Fruit fly (Drosophila melanogaster): Measurements from ENCODE around the gene CG2150.
A peak's percentile ranks its signal among the peaks of the same experiment; 100 is the strongest.

The CG2150 gene

DNA sequence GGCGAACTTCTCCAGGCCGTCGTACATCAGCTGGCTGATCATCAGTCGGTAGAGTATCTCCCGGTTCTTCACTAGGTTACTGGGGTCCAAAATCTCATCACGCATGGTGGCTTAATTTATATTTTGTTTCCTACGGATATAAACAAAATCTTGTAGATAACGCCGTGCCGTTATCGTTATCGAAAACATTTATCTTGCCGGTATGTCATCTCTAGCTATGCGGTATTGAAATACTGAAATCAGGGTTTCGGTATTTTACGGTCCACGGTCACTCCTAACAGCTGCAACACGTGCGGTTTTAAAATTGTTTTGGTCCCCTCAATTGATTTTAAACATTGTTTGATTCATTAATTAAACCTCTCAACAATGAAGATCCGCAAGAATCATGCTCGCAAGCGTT, 27.8 kb downstream of the CG2150 start, which contains the start of the genes CstF50 and CG11563:
TSS of gene CstF50 (minus strand) at position 188 of the 400 bp plus-strand sequence.
TSS of gene CG11563 (plus strand) at position 260 of the 400 bp plus-strand sequence.
- no peak for TF ChIP-seq CG34367 (tag; optimal IDR thresholded peaks at IDR 0.05)
- TF ChIP-seq D1 (tag; optimal IDR thresholded peaks at IDR 0.05): no peak
- no peak for TF ChIP-seq CG14655 (GFP tag; optimal IDR thresholded peaks at IDR 0.05)
- TF ChIP-seq Pif1A (GFP tag; optimal IDR thresholded peaks at IDR 0.05): no peak
- TF ChIP-seq CG15710 (tag; optimal IDR thresholded peaks at IDR 0.05): no peak
- TF ChIP-seq EcR (GFP tag; optimal IDR thresholded peaks at IDR 0.05): no peak
- TF ChIP-seq fd96Ca (GFP tag; IDR thresholded peaks at IDR 0.05): no peak
- no peak for TF ChIP-seq CG8159 (tag; optimal IDR thresholded peaks at IDR 0.05)
- no peak for TF ChIP-seq CG10348 (GFP tag; IDR thresholded peaks at IDR 0.05)
- no peak for TF ChIP-seq Ets98B (GFP tag; IDR thresholded peaks at IDR 0.05)
- no peak for TF ChIP-seq gl (tag; optimal IDR thresholded peaks at IDR 0.05)
- TF ChIP-seq Snoo (tag; optimal IDR thresholded peaks at IDR 0.05): no peak
- TF ChIP-seq rn (GFP tag; IDR thresholded peaks at IDR 0.05): no peak
- TF ChIP-seq CG8301 (tag; optimal IDR thresholded peaks at IDR 0.05): no peak
- no peak for TF ChIP-seq CG17806 (tag; optimal IDR thresholded peaks at IDR 0.05)
- no peak for TF ChIP-seq CG13204 (GFP tag; optimal IDR thresholded peaks at IDR 0.05)
- no peak for TF ChIP-seq CG12605 (GFP tag; IDR thresholded peaks at IDR 0.05)
- TF ChIP-seq CG9948 (tag; optimal IDR thresholded peaks at IDR 0.05): no peak

dm6 chr3R:31727773-31728172, 36.8 kb downstream of the CG2150 start:
- no peak for TF ChIP-seq EcR (GFP tag; optimal IDR thresholded peaks at IDR 0.05)
- TF ChIP-seq CG8301 (tag; optimal IDR thresholded peaks at IDR 0.05): no peak
- TF ChIP-seq Snoo (tag; optimal IDR thresholded peaks at IDR 0.05): no peak
- TF ChIP-seq CG15710 (tag; optimal IDR thresholded peaks at IDR 0.05): no peak
- TF ChIP-seq CG12605 (GFP tag; IDR thresholded peaks at IDR 0.05): no peak
- TF ChIP-seq CG4496 (GFP tag; IDR thresholded peaks at IDR 0.05): no peak
- no peak for TF ChIP-seq Pif1A (GFP tag; optimal IDR thresholded peaks at IDR 0.05)

DNA sequence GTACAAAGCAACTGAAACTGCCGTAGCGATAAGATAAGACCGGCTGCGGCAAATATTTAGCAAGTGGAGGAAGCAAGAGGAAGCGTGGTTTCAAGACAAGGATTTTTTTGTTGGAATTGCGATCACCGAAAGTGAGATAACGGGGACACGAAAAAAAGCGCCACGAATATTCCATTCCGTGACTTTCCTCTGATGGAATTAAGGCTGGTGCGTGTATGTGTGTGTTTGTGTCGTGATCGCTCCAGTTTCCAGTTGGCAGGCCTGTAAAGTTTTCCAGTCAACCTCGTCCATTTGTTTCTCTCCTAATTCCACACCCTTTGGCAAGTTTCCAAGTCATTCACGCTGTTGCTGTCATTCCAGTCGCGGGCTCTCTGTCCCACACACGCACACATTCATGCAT, 38.3 kb downstream of the CG2150 start:
- TF ChIP-seq gl (tag; optimal IDR thresholded peaks at IDR 0.05): no peak
- no peak for TF ChIP-seq Snoo (tag; optimal IDR thresholded peaks at IDR 0.05)
- TF ChIP-seq CG34367 (tag; optimal IDR thresholded peaks at IDR 0.05): no peak
- TF ChIP-seq EcR (GFP tag; optimal IDR thresholded peaks at IDR 0.05): no peak
- TF ChIP-seq CG4496 (GFP tag; IDR thresholded peaks at IDR 0.05): no peak
- no peak for TF ChIP-seq CG10348 (GFP tag; IDR thresholded peaks at IDR 0.05)
- no peak for TF ChIP-seq CG8159 (tag; optimal IDR thresholded peaks at IDR 0.05)
- no peak for TF ChIP-seq rn (GFP tag; IDR thresholded peaks at IDR 0.05)
- TF ChIP-seq CG14655 (GFP tag; optimal IDR thresholded peaks at IDR 0.05): no peak
- no peak for TF ChIP-seq CG13204 (GFP tag; optimal IDR thresholded peaks at IDR 0.05)
- TF ChIP-seq CG15710 (tag; optimal IDR thresholded peaks at IDR 0.05): no peak
- no peak for TF ChIP-seq CG17806 (tag; optimal IDR thresholded peaks at IDR 0.05)
- TF ChIP-seq CG12605 (GFP tag; IDR thresholded peaks at IDR 0.05): no peak
- TF ChIP-seq fd96Ca (GFP tag; IDR thresholded peaks at IDR 0.05): no peak
- TF ChIP-seq CG32121 (GFP tag; IDR thresholded peaks at IDR 0.05): no peak
- no peak for TF ChIP-seq D1 (tag; optimal IDR thresholded peaks at IDR 0.05)
- TF ChIP-seq CG9948 (tag; optimal IDR thresholded peaks at IDR 0.05): no peak

dm6 chr3R:31725486-31726227, 38.9 kb downstream of the CG2150 start:
- no peak for TF ChIP-seq D1 (tag; optimal IDR thresholded peaks at IDR 0.05)
- TF ChIP-seq CG8301 (tag; optimal IDR thresholded peaks at IDR 0.05): no peak
- TF ChIP-seq CG13204 (GFP tag; optimal IDR thresholded peaks at IDR 0.05): peak; percentile 90
- TF ChIP-seq gl (tag; optimal IDR thresholded peaks at IDR 0.05): peak; percentile 81
- peak; percentile 29 for TF ChIP-seq CG15710 (tag; optimal IDR thresholded peaks at IDR 0.05)
- no peak for TF ChIP-seq CG9948 (tag; optimal IDR thresholded peaks at IDR 0.05)
- TF ChIP-seq Ets98B (GFP tag; IDR thresholded peaks at IDR 0.05): peak; percentile 50; the same call in 1 of the 2 replicates
- peak; percentile 25; the same call in 1 of the 2 replicates for TF ChIP-seq CG32121 (GFP tag; IDR thresholded peaks at IDR 0.05)
- TF ChIP-seq CG34367 (tag; optimal IDR thresholded peaks at IDR 0.05): peak; percentile 42
- no peak for TF ChIP-seq Pif1A (GFP tag; optimal IDR thresholded peaks at IDR 0.05)
- peak; percentile 83 for TF ChIP-seq CG4496 (GFP tag; IDR thresholded peaks at IDR 0.05)
- peak; percentile 17 for TF ChIP-seq Pif1B (GFP tag; optimal IDR thresholded peaks at IDR 0.05)
- no peak for TF ChIP-seq CG10348 (GFP tag; IDR thresholded peaks at IDR 0.05)
- no peak for TF ChIP-seq CG14655 (GFP tag; optimal IDR thresholded peaks at IDR 0.05)
- peak; percentile 6 for TF ChIP-seq CG8159 (tag; optimal IDR thresholded peaks at IDR 0.05)
- peak; percentile 79 for TF ChIP-seq EcR (GFP tag; optimal IDR thresholded peaks at IDR 0.05)
- TF ChIP-seq rn (GFP tag; IDR thresholded peaks at IDR 0.05): no peak
- TF ChIP-seq CG17806 (tag; optimal IDR thresholded peaks at IDR 0.05): no peak
- TF ChIP-seq Snoo (tag; optimal IDR thresholded peaks at IDR 0.05): peak; percentile 26
- TF ChIP-seq fd96Ca (GFP tag; IDR thresholded peaks at IDR 0.05): peak; percentile 63
- peak; percentile 62; the same call in 1 of the 2 replicates for TF ChIP-seq CG12605 (GFP tag; IDR thresholded peaks at IDR 0.05)

DNA sequence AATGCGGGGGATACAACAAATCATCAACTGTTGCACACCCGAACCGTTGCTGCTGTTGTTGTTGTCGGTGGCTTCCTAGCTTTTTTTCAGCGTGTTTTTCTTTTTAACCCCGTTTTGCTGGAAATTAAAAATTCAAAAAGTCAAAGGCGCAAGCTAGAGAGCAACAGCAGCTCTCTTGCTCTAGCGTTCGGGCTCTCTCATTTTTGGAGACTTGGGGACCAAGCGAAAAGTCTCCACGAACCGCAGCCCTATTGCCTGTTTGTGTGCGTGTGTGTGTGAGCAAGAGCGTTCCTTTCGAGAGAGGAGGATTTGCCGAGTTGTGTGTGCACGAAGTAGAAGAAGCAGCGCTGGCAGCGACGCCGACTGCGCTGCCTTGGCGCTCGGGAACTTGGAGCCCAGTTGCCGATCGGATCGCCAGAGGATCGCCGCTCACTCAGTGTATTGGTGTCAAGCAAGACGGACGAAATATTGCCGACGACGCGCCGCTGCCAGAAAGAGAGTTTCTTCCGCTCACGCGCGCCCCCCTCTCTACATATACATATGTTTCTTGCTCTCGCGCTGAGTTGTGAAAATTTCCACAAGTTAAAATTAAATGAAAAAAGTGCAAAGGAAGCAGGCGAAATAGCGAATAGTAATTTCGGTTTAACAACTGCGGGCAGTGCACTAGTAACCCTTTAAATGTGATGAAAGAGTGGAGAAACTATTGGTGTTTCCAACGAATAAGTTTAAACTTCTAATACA, 39.8 kb downstream of the CG2150 start:
- TF ChIP-seq CG12605 (GFP tag; IDR thresholded peaks at IDR 0.05): peak; percentile 40
- no peak for TF ChIP-seq D1 (tag; optimal IDR thresholded peaks at IDR 0.05)
- peak; percentile 39 for TF ChIP-seq CG32121 (GFP tag; IDR thresholded peaks at IDR 0.05)
- TF ChIP-seq Ets98B (GFP tag; IDR thresholded peaks at IDR 0.05): peak; percentile 52; the same call in 1 of the 2 replicates
- no peak for TF ChIP-seq CG34367 (tag; optimal IDR thresholded peaks at IDR 0.05)
- TF ChIP-seq Snoo (tag; optimal IDR thresholded peaks at IDR 0.05): peak; percentile 34
- TF ChIP-seq CG17806 (tag; optimal IDR thresholded peaks at IDR 0.05): no peak
- peak; percentile 13 for TF ChIP-seq CG9948 (tag; optimal IDR thresholded peaks at IDR 0.05)
- TF ChIP-seq gl (tag; optimal IDR thresholded peaks at IDR 0.05): no peak
- peak; percentile 64 for TF ChIP-seq CG13204 (GFP tag; optimal IDR thresholded peaks at IDR 0.05)
- peak; percentile 79 for TF ChIP-seq CG4496 (GFP tag; IDR thresholded peaks at IDR 0.05)
- TF ChIP-seq rn (GFP tag; IDR thresholded peaks at IDR 0.05): no peak
- no peak for TF ChIP-seq CG8301 (tag; optimal IDR thresholded peaks at IDR 0.05)
- no peak for TF ChIP-seq CG15710 (tag; optimal IDR thresholded peaks at IDR 0.05)
- peak; percentile 10 for TF ChIP-seq CG8159 (tag; optimal IDR thresholded peaks at IDR 0.05)
- TF ChIP-seq CG14655 (GFP tag; optimal IDR thresholded peaks at IDR 0.05): no peak
- TF ChIP-seq Pif1A (GFP tag; optimal IDR thresholded peaks at IDR 0.05): no peak
- peak; percentile 81 for TF ChIP-seq EcR (GFP tag; optimal IDR thresholded peaks at IDR 0.05)
- TF ChIP-seq Pif1B (GFP tag; optimal IDR thresholded peaks at IDR 0.05): no peak
- TF ChIP-seq CG10348 (GFP tag; IDR thresholded peaks at IDR 0.05): no peak
- peak; percentile 63; the same call in 1 of the 3 replicates for TF ChIP-seq fd96Ca (GFP tag; IDR thresholded peaks at IDR 0.05)
